Fruit fly (Drosophila melanogaster) Kc167 (cell line): ENCODE results near the gene CG7409.

Experiments
- Myc ChIP-seq: fragments of >200 bp; optimal IDR thresholded peaks from 2 replicates; lab custom pipeline; 2017; ENCODE audit warnings: missing external identifiers
- Sin3A ChIP-seq: fragments of >200 bp; optimal IDR thresholded peaks from 2 replicates; lab custom pipeline; 2018; ENCODE audit warnings: missing external identifiers
- h ChIP-seq: fragments of >200 bp; optimal IDR thresholded peaks from 3 replicates; lab custom pipeline; 2018; ENCODE audit warnings: missing external identifiers
- insv ChIP-seq: fragments of >200 bp; optimal IDR thresholded peaks from 3 replicates; lab custom pipeline; 2018; ENCODE audit warnings: missing external identifiers
- psq ChIP-seq: fragments of >200 bp; optimal IDR thresholded peaks from 2 replicates; lab custom pipeline; 2017; ENCODE audit warnings: missing external identifiers
- ttk ChIP-seq: sonication (Bioruptor generic); optimal IDR thresholded peaks from 2 replicates; lab custom pipeline; 2017; ENCODE audit warnings: missing external identifiers

The CG7409 gene

DNA sequence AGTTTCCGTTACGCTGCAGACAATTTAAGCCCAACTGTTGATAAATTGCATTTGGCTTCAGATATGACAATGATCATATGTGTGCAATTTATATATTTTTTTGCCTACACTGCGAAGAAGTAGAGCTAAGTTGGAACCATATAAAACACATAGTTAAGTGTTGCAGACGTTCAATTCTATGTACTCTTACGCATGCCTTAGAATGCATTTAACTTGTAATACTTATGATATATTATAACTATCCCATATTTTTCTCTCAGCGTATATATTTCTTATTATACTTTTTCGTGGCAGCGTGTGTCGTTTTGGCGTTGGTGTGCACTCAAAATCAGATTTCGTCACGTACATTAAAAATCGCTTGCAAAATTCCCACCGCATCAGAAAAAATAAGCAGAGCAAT lies 29.2 kb downstream of the CG7409 start:
- TF ChIP-seq insv (lab: Kevin White, UChicago) (no peak), Sin3A (no peak), h (lab: Kevin White, UChicago) (no peak), Myc (no peak), ttk (lab: Kevin White, UChicago) (no peak), psq (lab: Kevin White, UChicago) (no peak)

DNA sequence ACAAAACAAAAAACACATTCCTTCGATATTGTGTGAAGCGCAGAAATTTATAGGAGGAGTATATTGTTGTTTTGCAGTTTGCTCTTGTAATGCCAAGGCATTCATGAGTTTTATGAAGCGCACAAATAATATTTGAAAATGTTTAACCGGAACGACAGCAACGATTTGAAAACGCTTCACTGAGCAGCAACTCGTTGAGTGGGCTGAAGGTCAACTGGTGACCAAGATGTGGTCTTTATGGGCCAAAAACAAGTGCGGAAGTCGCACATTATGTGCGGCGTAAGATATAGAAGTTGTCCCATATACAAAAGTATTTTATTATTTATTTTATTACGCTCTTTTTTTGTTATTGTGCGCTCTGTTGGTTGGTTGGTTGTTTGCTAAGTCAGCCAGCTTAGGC lies 32.1 kb downstream of the CG7409 start:
- TF ChIP-seq Myc (no peak), psq (lab: Kevin White, UChicago) (no peak), ttk (lab: Kevin White, UChicago) (no peak), insv (lab: Kevin White, UChicago) (no peak), Sin3A (no peak), h (lab: Kevin White, UChicago) (no peak)

DNA sequence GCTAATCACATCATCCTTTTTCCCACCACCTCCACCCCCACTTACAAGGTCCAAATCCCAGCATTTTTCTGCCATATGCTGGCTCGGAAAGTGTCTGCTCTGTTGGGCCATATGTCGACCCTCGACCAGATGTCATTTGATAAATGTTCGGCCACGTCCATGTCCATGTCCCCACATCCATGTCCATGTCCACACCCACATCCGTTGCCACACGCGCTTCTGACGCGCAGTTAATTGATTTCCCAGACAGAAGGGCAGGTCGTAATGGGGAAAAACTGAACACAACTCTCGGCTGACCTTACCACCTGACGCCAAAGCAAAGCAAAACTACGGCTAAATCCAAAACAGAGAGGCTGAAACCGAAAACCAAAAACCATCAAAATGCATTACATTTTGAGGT lies 32.8 kb downstream of the CG7409 start:
- no peak for TF ChIP-seq ttk (lab: Kevin White, UChicago)
- TF ChIP-seq Myc: no peak
- no peak for TF ChIP-seq Sin3A
- no peak for TF ChIP-seq insv (lab: Kevin White, UChicago)
- TF ChIP-seq h (lab: Kevin White, UChicago): no peak
- TF ChIP-seq psq (lab: Kevin White, UChicago): no peak

DNA sequence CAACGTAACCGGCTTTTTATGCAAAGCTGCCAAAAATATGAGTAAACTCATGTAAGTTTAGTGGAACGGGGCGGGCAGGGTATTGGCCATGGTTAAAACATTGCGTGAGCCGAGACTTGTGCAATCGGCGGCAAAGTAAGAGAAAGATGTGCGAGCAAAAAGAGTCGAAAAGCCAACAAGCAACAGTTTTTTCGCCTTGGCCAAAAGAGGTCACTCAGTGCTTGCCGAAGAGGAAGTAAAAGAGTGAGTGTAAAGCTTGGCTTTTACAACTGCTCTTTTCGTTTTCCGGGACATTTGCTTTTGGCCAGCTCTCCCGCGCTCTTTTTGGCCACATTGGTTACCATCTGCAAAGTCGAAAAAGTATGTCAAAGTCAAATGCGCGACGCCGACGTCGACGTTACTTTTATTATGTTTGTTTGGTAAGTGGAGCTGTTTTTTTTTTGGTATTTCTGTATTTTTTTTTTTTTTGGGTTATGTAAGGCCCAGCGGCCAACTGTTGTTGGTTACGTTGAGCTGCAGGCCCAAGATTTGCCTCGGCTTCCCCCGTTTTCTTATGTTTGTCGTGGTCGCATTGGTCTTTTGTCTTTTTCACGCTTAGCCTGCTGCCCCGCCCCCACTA lies 33.7 kb downstream of the CG7409 start:
- TF ChIP-seq insv (lab: Kevin White, UChicago) (no peak), h (lab: Kevin White, UChicago) (no peak), Myc (no peak), psq (lab: Kevin White, UChicago) (no peak)

DNA sequence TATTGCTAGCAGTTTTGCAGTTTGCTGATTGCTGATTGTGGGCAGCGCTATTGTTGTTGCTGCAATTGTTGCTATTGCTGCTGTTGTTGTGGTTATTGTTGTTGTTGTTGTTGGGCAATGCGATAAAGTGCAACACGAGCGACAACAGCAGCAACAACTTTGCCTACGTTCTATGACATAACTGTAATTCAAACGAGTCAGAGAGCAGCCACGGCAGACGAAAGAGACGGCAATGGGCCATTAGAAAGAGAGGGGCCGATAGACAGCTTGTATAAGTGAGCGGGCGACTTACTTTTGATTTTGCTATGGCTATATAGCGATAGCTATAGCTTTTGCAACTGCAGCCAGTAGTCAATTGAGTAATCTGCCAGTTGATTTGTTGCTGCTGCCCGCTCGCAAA lies 36.0 kb downstream of the CG7409 start:
- TF ChIP-seq insv (lab: Kevin White, UChicago): no peak
- TF ChIP-seq Myc: no peak
- TF ChIP-seq ttk (lab: Kevin White, UChicago): no peak
- TF ChIP-seq Sin3A: no peak
- TF ChIP-seq psq (lab: Kevin White, UChicago): no peak
- no peak for TF ChIP-seq h (lab: Kevin White, UChicago)

DNA sequence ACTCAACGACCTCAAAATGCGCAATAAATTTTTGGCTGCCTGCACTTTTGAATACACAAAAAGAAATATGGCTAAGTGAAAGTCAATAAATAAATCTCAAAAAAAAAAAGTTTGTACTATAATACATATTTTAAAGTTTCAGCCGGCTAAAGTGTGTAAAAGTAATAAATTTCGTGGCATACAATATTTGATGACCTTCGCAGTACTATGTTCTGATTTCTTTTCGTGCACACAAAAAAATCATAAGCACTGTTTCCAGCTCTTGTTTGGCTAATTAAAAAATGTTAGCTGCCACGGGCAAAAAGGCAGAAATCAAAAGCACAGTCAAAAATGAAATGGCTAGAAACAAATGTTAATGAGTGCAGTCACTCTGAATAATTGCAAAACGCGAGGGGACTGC lies 38.0 kb downstream of the CG7409 start:
- no peak for TF ChIP-seq ttk (lab: Kevin White, UChicago)
- TF ChIP-seq Myc: no peak
- TF ChIP-seq insv (lab: Kevin White, UChicago): no peak
- no peak for TF ChIP-seq psq (lab: Kevin White, UChicago)
- no peak for TF ChIP-seq h (lab: Kevin White, UChicago)
- no peak for TF ChIP-seq Sin3A

DNA sequence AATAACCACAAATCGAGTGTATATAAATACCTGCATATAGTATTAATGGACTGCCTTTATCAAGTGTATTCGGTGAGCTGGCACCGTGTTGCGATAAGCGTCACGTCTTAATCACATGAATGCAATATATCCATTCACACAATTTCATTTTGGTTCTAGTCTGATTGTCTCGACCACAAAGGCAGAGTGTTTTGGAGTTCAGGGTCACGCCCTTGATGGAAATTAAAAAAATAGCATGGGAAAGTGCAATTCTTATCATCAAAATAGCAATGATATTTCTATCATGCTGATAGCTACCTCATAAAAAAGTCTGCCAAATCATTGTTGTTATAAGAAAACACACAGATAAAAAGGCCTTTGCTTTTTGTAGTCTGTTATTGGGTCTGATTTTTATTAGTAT lies 38.6 kb downstream of the CG7409 start:
- TF ChIP-seq Sin3A (no peak), insv (lab: Kevin White, UChicago) (no peak), Myc (no peak), h (lab: Kevin White, UChicago) (no peak), psq (lab: Kevin White, UChicago) (no peak), ttk (lab: Kevin White, UChicago) (no peak)

DNA sequence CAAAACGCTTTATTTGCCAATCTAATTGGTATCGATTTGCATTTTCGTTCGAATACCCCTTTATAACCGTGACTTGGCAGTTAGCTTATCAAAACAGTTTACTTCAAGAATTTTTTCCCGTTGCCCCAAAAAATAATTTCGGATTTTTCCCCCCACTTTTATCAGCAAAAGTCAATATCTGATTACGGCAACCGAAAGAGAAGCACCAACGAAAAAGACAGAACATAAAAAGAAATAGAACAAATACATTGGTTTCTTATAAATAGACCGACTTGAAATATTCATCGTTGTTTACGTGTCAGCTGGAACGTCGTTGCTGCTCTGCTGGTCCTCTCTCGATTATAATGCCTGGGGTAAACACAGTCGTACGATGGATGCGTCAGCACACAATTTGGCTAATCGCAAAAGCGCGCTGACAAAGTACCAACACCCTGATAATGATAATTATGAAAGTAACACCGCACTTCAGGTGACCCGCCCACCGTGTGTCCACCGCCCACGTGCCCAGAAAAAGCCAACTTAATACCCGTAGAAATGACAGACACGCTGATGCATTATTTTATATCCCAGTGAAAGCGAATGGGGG lies 47.2 kb downstream of the CG7409 start:
- TF ChIP-seq psq (lab: Kevin White, UChicago): no peak
- TF ChIP-seq Sin3A: no peak
- TF ChIP-seq insv (lab: Kevin White, UChicago): no peak
- TF ChIP-seq ttk (lab: Kevin White, UChicago): no peak
- no peak for TF ChIP-seq Myc
- no peak for TF ChIP-seq h (lab: Kevin White, UChicago)
